Fruit fly (Drosophila melanogaster) whole organism, embryonic: ENCODE results near the gene Hf.

Experiments
- Asciz ChIP-seq: fragments of 200-800 bp; sonication (Bioruptor generic); optimal IDR thresholded peaks from 2 replicates; lab custom pipeline; 2017; ENCODE audit warnings: missing biosample characterization, mild to moderate bottlenecking, missing genetic modification characterization, missing genetic modification reagents
- Awh ChIP-seq: fragments of 200-800 bp; sonication (Bioruptor generic); IDR thresholded peaks from 2 replicates; pipeline ENCODE4, ENCODE4 v1.3.6; 2022; ENCODE audit warnings: missing biosample characterization, missing genetic modification characterization
- Blimp-1 ChIP-seq: fragments of 200-800 bp; sonication (Bioruptor generic); optimal IDR thresholded peaks from 3 replicates; lab custom pipeline; 2018; ENCODE audit warnings: missing biosample characterization, missing genetic modification characterization, mild to moderate bottlenecking, moderate library complexity, missing genetic modification reagents
- CG10321 ChIP-seq: fragments of 200-800 bp; sonication (Bioruptor generic); IDR thresholded peaks from 2 replicates; pipeline ENCODE4 v1.3.6; 2022; ENCODE audit warnings: missing biosample characterization, missing genetic modification characterization
- CG11504 ChIP-seq: fragments of 200-800 bp; sonication (Bioruptor generic); optimal IDR thresholded peaks from 3 replicates; lab custom pipeline; 2019; ENCODE audit warnings: missing biosample characterization, mild to moderate bottlenecking, missing genetic modification characterization, moderate library complexity
- CG11560 ChIP-seq: fragments of 200-800 bp; sonication (Bioruptor generic); IDR thresholded peaks from 3 replicates; pipeline ENCODE4 v1.3.6; 2022; ENCODE audit warnings: missing biosample characterization, missing genetic modification characterization
- CG11696 ChIP-seq: fragments of 200-800 bp; sonication (Bioruptor generic); IDR thresholded peaks from 2 replicates; pipeline ENCODE4 v1.3.6; 2022; ENCODE audit warnings: missing biosample characterization, missing genetic modification characterization
- CG12236 ChIP-seq: fragments of 200-800 bp; sonication (Bioruptor generic); optimal IDR thresholded peaks from 2 replicates; lab custom pipeline; 2016; ENCODE audit warnings: missing biosample characterization, missing genetic modification characterization
- CG12769 ChIP-seq: fragments of 200-800 bp; sonication (Bioruptor generic); optimal IDR thresholded peaks from 2 replicates; lab custom pipeline; 2019; ENCODE audit warnings: missing biosample characterization, mild to moderate bottlenecking, missing genetic modification characterization, moderate library complexity
- CG15011 ChIP-seq: fragments of 200-800 bp; sonication (Bioruptor generic); optimal IDR thresholded peaks from 3 replicates; lab custom pipeline; 2018; ENCODE audit warnings: missing biosample characterization, mild to moderate bottlenecking, missing genetic modification characterization
- CG1529 ChIP-seq: fragments of 200-800 bp; sonication (Bioruptor generic); optimal IDR thresholded peaks from 3 replicates; lab custom pipeline; 2018; ENCODE audit warnings: missing biosample characterization, missing genetic modification characterization
- CG17186 ChIP-seq: fragments of 200-800 bp; sonication (Bioruptor generic); optimal IDR thresholded peaks from 3 replicates; lab custom pipeline; 2017; ENCODE audit warnings: missing biosample characterization, missing genetic modification reagents, missing genetic modification characterization
- CG17361 ChIP-seq: fragments of 200-800 bp; sonication (Bioruptor generic); IDR thresholded peaks from 3 replicates; pipeline ENCODE4 v1.3.6; 2022; ENCODE audit warnings: missing biosample characterization, missing genetic modification characterization
- CG17568 ChIP-seq: fragments of 200-800 bp; sonication (Bioruptor generic); optimal IDR thresholded peaks from 2 replicates; lab custom pipeline; 2018; ENCODE audit warnings: missing biosample characterization, mild to moderate bottlenecking, missing genetic modification characterization, moderate library complexity
- CG5953 ChIP-seq: fragments of 200-800 bp; sonication (Bioruptor generic); IDR thresholded peaks from 2 replicates; pipeline ENCODE4 v1.3.6; 2022; ENCODE audit warnings: missing biosample characterization, missing genetic modification characterization
- CG6654 ChIP-seq: fragments of 200-800 bp; sonication (Bioruptor generic); optimal IDR thresholded peaks from 2 replicates; lab custom pipeline; 2017; ENCODE audit warnings: missing biosample characterization, mild to moderate bottlenecking, missing genetic modification characterization
- CG8359 ChIP-seq: fragments of 200-800 bp; sonication (Bioruptor generic); optimal IDR thresholded peaks from 2 replicates; lab custom pipeline; 2017; ENCODE audit warnings: missing biosample characterization, mild to moderate bottlenecking, missing genetic modification characterization, borderline replicate concordance
- Dll ChIP-seq: fragments of 200-800 bp; sonication (Bioruptor generic); IDR thresholded peaks from 4 replicates; pipeline ENCODE4 v1.3.6; 2022; ENCODE audit warnings: missing biosample characterization, missing genetic modification characterization; ENCODE audit not compliant: partially characterized antibody
- GATAe ChIP-seq: fragments of 200-800 bp; sonication (Bioruptor generic); conservative IDR thresholded peaks from 2 replicates; pipeline ENCODE4 v1.3.6; 2022; ENCODE audit warnings: missing biosample characterization, missing genetic modification characterization
- HmgZ ChIP-seq: fragments of 200-800 bp; sonication (Bioruptor generic); optimal IDR thresholded peaks from 2 replicates; lab custom pipeline; 2018; ENCODE audit warnings: missing biosample characterization, mild to moderate bottlenecking, missing genetic modification characterization
- Med ChIP-seq: fragments of 200-800 bp; sonication (Bioruptor generic); peaks from one replicate; lab custom pipeline; 2016; ENCODE audit warnings: missing biosample characterization, missing genetic modification characterization, mild to moderate bottlenecking, inconsistent platforms, moderate library complexity
- Myb ChIP-seq: fragments of 200-800 bp; sonication (Bioruptor generic); optimal IDR thresholded peaks from 2 replicates; lab custom pipeline; 2016; ENCODE audit warnings: missing biosample characterization, missing genetic modification characterization
- Nf-YB ChIP-seq: fragments of 200-800 bp; sonication (Bioruptor generic); optimal IDR thresholded peaks from 3 replicates; lab custom pipeline; 2019; ENCODE audit warnings: missing biosample characterization, mild to moderate bottlenecking, missing genetic modification characterization, moderate library complexity
- cad ChIP-seq: fragments of >200 bp; optimal IDR thresholded peaks from 2 replicates; lab custom pipeline; 2017; ENCODE audit warnings: missing biosample characterization, missing genetic modification characterization
- chinmo ChIP-seq: fragments of 200-800 bp; sonication (Bioruptor generic); IDR thresholded peaks from 4 replicates; pipeline ENCODE4 v1.3.6; 2022; ENCODE audit warnings: missing biosample characterization, missing genetic modification characterization; ENCODE audit not compliant: partially characterized antibody
- ci ChIP-seq: fragments of 200-800 bp; sonication (Bioruptor generic); IDR thresholded peaks from 3 replicates; pipeline ENCODE4 v1.3.6; 2022; ENCODE audit warnings: missing biosample characterization, missing genetic modification characterization
- eve ChIP-seq, 2 experiments: fragments of >200 bp; optimal IDR thresholded peaks; 2 replicates each; lab custom pipeline; 2017; ENCODE audit warnings: missing biosample characterization in 2 of 2, missing genetic modification characterization in 2 of 2
- exex ChIP-seq: fragments of 200-800 bp; sonication (Bioruptor generic); optimal IDR thresholded peaks from 4 replicates; lab custom pipeline; 2018; ENCODE audit warnings: missing biosample characterization, mild to moderate bottlenecking, missing genetic modification characterization, moderate library complexity
- fru ChIP-seq: fragments of >200 bp; optimal IDR thresholded peaks from 2 replicates; lab custom pipeline; 2017
- gsb ChIP-seq: fragments of 200-800 bp; sonication (Bioruptor generic); IDR thresholded peaks from 2 replicates; pipeline ENCODE4 v1.3.6; 2022; ENCODE audit warnings: missing biosample characterization, missing genetic modification characterization
- insv ChIP-seq, 2 experiments: fragments of 200-800 bp; sonication (Bioruptor generic); optimal IDR thresholded peaks; 3 replicates each; lab custom pipeline; 2016 to 2018; ENCODE audit warnings: missing biosample characterization in 2 of 2, missing genetic modification characterization in 2 of 2
- ken ChIP-seq: fragments of 200-800 bp; sonication (Bioruptor generic); IDR thresholded peaks from 3 replicates; pipeline ENCODE4 v1.3.6; 2022; ENCODE audit warnings: missing biosample characterization, missing genetic modification characterization
- knrl ChIP-seq: fragments of 200-800 bp; sonication (Bioruptor generic); IDR thresholded peaks from 3 replicates; pipeline ENCODE4 v1.3.6; 2022; ENCODE audit warnings: missing biosample characterization, missing genetic modification characterization; ENCODE audit not compliant: partially characterized antibody
- lab ChIP-seq: fragments of 200-800 bp; sonication (Bioruptor generic); optimal IDR thresholded peaks from 3 replicates; lab custom pipeline; 2017; ENCODE audit warnings: missing biosample characterization, missing genetic modification characterization, mild to moderate bottlenecking, moderate library complexity, missing genetic modification reagents
- maf-S ChIP-seq: fragments of 200-800 bp; sonication (Bioruptor generic); optimal IDR thresholded peaks from 2 replicates; lab custom pipeline; 2016; ENCODE audit warnings: missing biosample characterization, missing genetic modification characterization
- mld ChIP-seq: fragments of 200-800 bp; sonication (Bioruptor generic); IDR thresholded peaks from 3 replicates; pipeline ENCODE4 v1.3.6; 2022; ENCODE audit warnings: missing biosample characterization, missing genetic modification characterization; ENCODE audit not compliant: partially characterized antibody
- org-1 ChIP-seq: fragments of 200-800 bp; sonication (Bioruptor generic); optimal IDR thresholded peaks from 2 replicates; lab custom pipeline; 2017; ENCODE audit warnings: missing biosample characterization, missing genetic modification characterization
- otp ChIP-seq: fragments of 200-800 bp; sonication (Bioruptor generic); IDR thresholded peaks from 3 replicates; pipeline ENCODE4, ENCODE4 v1.3.6; 2022; ENCODE audit warnings: missing biosample characterization, missing genetic modification characterization
- p53 ChIP-seq: fragments of 200-800 bp; sonication (Bioruptor generic); optimal IDR thresholded peaks from 2 replicates; lab custom pipeline; 2016; ENCODE audit warnings: missing biosample characterization, missing genetic modification characterization
- pnt ChIP-seq: fragments of 200-800 bp; sonication (Bioruptor generic); optimal IDR thresholded peaks from 3 replicates; lab custom pipeline; 2016; ENCODE audit warnings: missing biosample characterization, missing genetic modification characterization
- psq ChIP-seq: fragments of 200-800 bp; sonication (Bioruptor generic); optimal IDR thresholded peaks from 2 replicates; lab custom pipeline; 2017; ENCODE audit warnings: missing biosample characterization, missing genetic modification characterization
- rib ChIP-seq: fragments of 200-800 bp; sonication (Bioruptor generic); IDR thresholded peaks from 2 replicates; pipeline ENCODE4 v1.3.6; 2022; ENCODE audit warnings: missing biosample characterization, missing genetic modification characterization
- sens ChIP-seq: fragments of 200-800 bp; sonication (Bioruptor generic); peaks from one replicate; lab custom pipeline; 2016; ENCODE audit warnings: missing biosample characterization, missing genetic modification characterization
- sens-2 ChIP-seq: fragments of 200-800 bp; sonication (Bioruptor generic); IDR thresholded peaks from 2 replicates; pipeline ENCODE4 v1.3.6; 2022; ENCODE audit warnings: missing biosample characterization, missing genetic modification characterization
- twi ChIP-seq: fragments of 200-800 bp; optimal IDR thresholded peaks from 2 replicates; lab custom pipeline; 2019; ENCODE audit warnings: missing biosample characterization, mild to moderate bottlenecking, missing genetic modification characterization, moderate library complexity
- vvl ChIP-seq: fragments of 200-800 bp; sonication (Bioruptor generic); IDR thresholded peaks from 2 replicates; pipeline ENCODE4 v1.3.6; 2022; ENCODE audit warnings: missing biosample characterization, missing genetic modification characterization

The Hf gene

DNA sequence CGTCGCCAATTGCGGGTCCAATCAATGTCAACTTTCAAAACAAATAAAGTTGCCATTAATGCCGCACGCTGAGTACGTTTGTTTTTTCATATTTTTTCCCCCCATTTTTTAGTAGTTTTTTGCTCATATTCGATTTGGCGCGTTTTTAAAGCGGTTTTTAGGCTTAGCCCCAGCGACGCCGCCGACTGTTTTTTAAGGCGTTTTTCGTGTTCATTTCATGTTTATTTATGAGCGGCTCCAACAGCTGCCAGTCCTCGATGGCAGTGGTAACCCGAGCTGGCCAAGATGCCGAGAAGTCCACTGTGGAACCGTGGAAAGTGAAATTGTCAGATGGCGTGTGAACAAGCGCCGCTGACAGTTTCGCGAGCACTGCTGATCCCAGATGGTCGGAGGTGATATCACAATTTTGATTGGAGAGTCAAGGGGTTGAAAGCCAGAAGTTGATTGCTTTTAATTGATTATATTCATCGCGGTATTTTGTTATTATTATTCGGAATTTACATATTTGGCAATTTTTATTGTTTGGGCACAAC lies 19.4 kb downstream of the Hf start:
- peak; percentile 1 for TF ChIP-seq sens (GFP tag; lab: Kevin White, UChicago)
- TF ChIP-seq CG10321 (GFP tag; lab: Robert Waterston, UW): no peak
- TF ChIP-seq Myb (GFP tag; lab: Kevin White, UChicago): no peak
- peak; percentile 84 for TF ChIP-seq CG6654 (GFP tag; lab: Kevin White, UChicago)
- no peak for TF ChIP-seq CG17186 (GFP tag; lab: Kevin White, UChicago)
- no peak for TF ChIP-seq maf-S (GFP tag; lab: Kevin White, UChicago)
- TF ChIP-seq Asciz: no peak
- TF ChIP-seq Blimp-1 (GFP tag; lab: Kevin White, UChicago): peak; percentile 56
- no peak for TF ChIP-seq org-1 (GFP tag; lab: Kevin White, UChicago)
- peak; percentile 66 for TF ChIP-seq lab (GFP tag; lab: Kevin White, UChicago)
- no peak for TF ChIP-seq CG11696 (GFP tag; lab: Robert Waterston, UW)
- no peak for TF ChIP-seq ci
- peak; percentile 53; the same call in 1 of the 2 replicates for TF ChIP-seq vvl (GFP tag; lab: Robert Waterston, UW)
- TF ChIP-seq fru (lab: Kevin White, UChicago): no peak
- TF ChIP-seq CG8359 (GFP tag; lab: Kevin White, UChicago): peak; percentile 89
- no peak for TF ChIP-seq CG12236 (GFP tag; lab: Kevin White, UChicago)
- TF ChIP-seq p53 (GFP tag; lab: Kevin White, UChicago): no peak
- no peak for TF ChIP-seq CG17361 (GFP tag; lab: Robert Waterston, UW)
- no peak for TF ChIP-seq gsb

DNA sequence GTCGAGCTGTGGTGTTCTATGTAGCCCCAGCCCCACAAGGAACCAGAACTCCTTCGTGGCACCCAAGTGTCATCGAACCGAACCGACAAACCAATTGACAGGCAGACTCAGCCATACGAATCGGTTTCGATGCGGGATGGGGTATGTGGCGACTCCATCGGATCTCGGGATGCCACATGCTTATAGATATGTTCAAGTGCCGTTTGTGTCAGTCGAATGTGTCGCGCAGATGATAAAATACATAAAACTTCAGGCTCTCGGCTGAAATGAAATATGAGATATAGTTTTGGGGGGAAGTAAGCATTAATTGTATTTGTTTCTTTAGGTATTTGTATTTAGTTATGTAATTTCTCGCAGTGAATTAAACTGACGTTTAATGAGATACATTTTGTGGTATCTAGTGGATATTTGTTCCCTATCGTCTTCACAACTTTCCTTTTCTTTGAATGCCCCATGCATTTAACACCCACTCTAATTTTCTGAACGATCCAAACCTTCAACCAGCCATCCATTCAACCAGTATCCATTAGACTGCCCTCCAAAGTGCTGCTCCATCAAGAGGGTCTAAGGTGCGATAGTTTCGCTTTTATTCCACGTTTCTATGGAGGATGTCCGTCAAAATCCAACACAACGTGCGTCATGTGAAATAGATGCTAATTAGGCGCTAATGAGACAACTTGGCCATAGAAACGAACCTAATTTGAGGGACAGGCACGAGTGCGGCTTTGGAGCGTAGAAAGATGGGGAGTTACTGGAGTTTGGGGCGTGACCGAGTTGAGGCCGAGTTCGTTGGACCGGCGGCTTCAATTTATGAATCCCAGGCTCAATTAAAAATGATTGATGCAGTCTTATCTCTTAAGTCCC lies 22.9 kb downstream of the Hf start:
- peak; percentile 69; the same call in 2 of the 3 replicates for TF ChIP-seq otp (GFP tag; lab: Robert Waterston, UW)
- TF ChIP-seq Awh: peak; percentile 78
- peak; percentile 9 for TF ChIP-seq CG12769 (tag; lab: Kevin White, UChicago)
- TF ChIP-seq sens (GFP tag; lab: Kevin White, UChicago): peak; percentile 29
- 0 out of 4 replicates have a peak, but pooled peaks have one; percentile 35 for TF ChIP-seq Dll
- TF ChIP-seq twi (tag; lab: Kevin White, UChicago): peak; percentile 91
- TF ChIP-seq sens-2 (GFP tag; lab: Robert Waterston, UW): no peak
- 0 out of 3 replicates have a peak, but pooled peaks have one; percentile 12 for TF ChIP-seq ci
- TF ChIP-seq pnt (GFP tag; lab: Kevin White, UChicago): no peak
- no peak for TF ChIP-seq CG15011 (GFP tag; lab: Kevin White, UChicago)
- no peak for TF ChIP-seq mld (GFP tag; lab: Robert Waterston, UW)
- 0 out of 2 replicates have a peak, but pooled peaks have one; percentile 29 for TF ChIP-seq vvl (GFP tag; lab: Robert Waterston, UW)
- no peak for TF ChIP-seq insv (GFP tag; optimal IDR thresholded peaks at IDR 0.05; lab: Kevin White, UChicago)
- no peak for TF ChIP-seq GATAe (GFP tag; lab: Robert Waterston, UW)
- TF ChIP-seq Blimp-1 (GFP tag; lab: Kevin White, UChicago): peak; percentile 91
- no peak for TF ChIP-seq CG11504 (tag; lab: Kevin White, UChicago)
- peak in 1 of 2 experiments; percentile 25 for TF ChIP-seq eve (GFP tag; optimal IDR thresholded peaks at IDR 0.05; lab: Kevin White, UChicago)
- 0 out of 2 replicates have a peak, but pooled peaks have one; percentile 5 for TF ChIP-seq CG5953 (GFP tag; lab: Robert Waterston, UW)
- 0 out of 3 replicates have a peak, but pooled peaks have one; percentile 15 for TF ChIP-seq ken (GFP tag; lab: Robert Waterston, UW)
- TF ChIP-seq rib: no peak
- TF ChIP-seq, all 482 proteins: peak for 12

DNA sequence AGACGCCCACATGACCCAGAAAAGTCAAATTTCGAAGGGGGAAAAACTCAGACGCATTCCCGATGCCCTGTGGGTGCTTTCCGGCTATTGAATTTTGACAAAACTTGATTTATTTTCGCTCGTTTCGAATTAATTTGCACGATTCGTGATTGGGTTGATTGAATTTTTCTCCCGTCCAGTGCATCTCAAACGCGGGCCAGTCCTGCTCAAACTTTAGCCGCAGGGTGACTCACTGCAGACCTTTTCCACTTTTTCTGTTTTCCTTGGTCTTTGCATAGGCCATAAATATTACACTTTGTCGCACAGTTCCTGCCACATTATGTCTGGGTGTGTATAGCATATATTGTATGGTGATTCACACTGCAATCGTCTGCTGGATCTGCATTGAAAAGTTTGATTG lies 24.4 kb downstream of the Hf start:
- TF ChIP-seq Nf-YB (GFP tag; lab: Kevin White, UChicago) (no peak), CG17568 (peak; percentile 92), chinmo (GFP tag; lab: Robert Waterston, UW) (0 out of 4 replicates have a peak, but pooled peaks have one; percentile 7), Med (GFP tag; lab: Kevin White, UChicago) (peak; percentile 30), psq (GFP tag; lab: Kevin White, UChicago) (no peak), cad (GFP tag; lab: Kevin White, UChicago) (peak; percentile 90), CG11560 (tag; lab: Robert Waterston, UW) (no peak), CG1529 (GFP tag; lab: Kevin White, UChicago) (no peak), exex (tag; lab: Kevin White, UChicago) (no peak), knrl (0 out of 3 replicates have a peak, but pooled peaks have one; percentile 7), HmgZ (tag; lab: Kevin White, UChicago) (no peak)
